Fruit fly (Drosophila melanogaster) whole organism, embryonic: Measurements from ENCODE around the gene Kaz-m1.

Experiments
- Adf1 ChIP-seq: fragments of 200-800 bp; sonication (Bioruptor generic); IDR thresholded peaks from 2 replicates; pipeline ENCODE4 v1.3.6; 2022; ENCODE audit warnings: missing biosample characterization, missing genetic modification characterization
- Antp ChIP-seq: fragments of 200-800 bp; sonication (Bioruptor generic); optimal IDR thresholded peaks from 3 replicates; lab custom pipeline; 2016; ENCODE audit warnings: missing biosample characterization, missing genetic modification characterization
- BEAF-32 ChIP-seq: fragments of 200-800 bp; sonication (Bioruptor generic); optimal IDR thresholded peaks from 3 replicates; lab custom pipeline; 2017; ENCODE audit warnings: missing biosample characterization, missing genetic modification characterization, mild to moderate bottlenecking, moderate library complexity, missing genetic modification reagents
- CG11696 ChIP-seq: fragments of 200-800 bp; sonication (Bioruptor generic); IDR thresholded peaks from 2 replicates; pipeline ENCODE4 v1.3.6; 2022; ENCODE audit warnings: missing biosample characterization, missing genetic modification characterization
- CG12391 ChIP-seq: fragments of 200-800 bp; sonication (Bioruptor generic); optimal IDR thresholded peaks from 3 replicates; lab custom pipeline; 2018; ENCODE audit warnings: missing biosample characterization, mild to moderate bottlenecking, missing genetic modification characterization, moderate library complexity
- CG14860 ChIP-seq: fragments of 200-800 bp; sonication (Bioruptor generic); IDR thresholded peaks from 3 replicates; pipeline ENCODE4 v1.3.6; 2022; ENCODE audit warnings: missing biosample characterization, missing genetic modification characterization; ENCODE audit not compliant: partially characterized antibody
- CG15514 ChIP-seq: fragments of 200-800 bp; sonication (Bioruptor generic); optimal IDR thresholded peaks from 3 replicates; lab custom pipeline; 2017; ENCODE audit warnings: missing biosample characterization, missing genetic modification characterization, mild to moderate bottlenecking, moderate library complexity, missing genetic modification reagents
- CG15601 ChIP-seq: fragments of 200-800 bp; sonication (Bioruptor generic); optimal IDR thresholded peaks from 3 replicates; lab custom pipeline; 2019; ENCODE audit warnings: missing biosample characterization, mild to moderate bottlenecking, missing genetic modification characterization, moderate library complexity
- CG17328 ChIP-seq: fragments of 200-800 bp; sonication (Bioruptor generic); IDR thresholded peaks from 2 replicates; pipeline ENCODE4 v1.3.6; 2022; ENCODE audit warnings: missing biosample characterization, missing genetic modification characterization
- CG17361 ChIP-seq: fragments of 200-800 bp; sonication (Bioruptor generic); IDR thresholded peaks from 3 replicates; pipeline ENCODE4 v1.3.6; 2022; ENCODE audit warnings: missing biosample characterization, missing genetic modification characterization
- CG18011 ChIP-seq: fragments of 200-800 bp; sonication (Bioruptor generic); optimal IDR thresholded peaks from 2 replicates; lab custom pipeline; 2017; ENCODE audit warnings: missing biosample characterization, missing genetic modification characterization, mild to moderate bottlenecking, moderate library complexity, missing genotype
- CG18262 ChIP-seq: fragments of 200-800 bp; optimal IDR thresholded peaks from 3 replicates; lab custom pipeline; 2019; ENCODE audit warnings: missing biosample characterization, mild to moderate bottlenecking, missing genetic modification characterization, moderate library complexity
- CG1832 ChIP-seq: fragments of 200-800 bp; sonication (Bioruptor generic); optimal IDR thresholded peaks from 2 replicates; lab custom pipeline; 2017; ENCODE audit warnings: missing biosample characterization, mild to moderate bottlenecking, missing genetic modification characterization, inconsistent platforms
- CG4617 ChIP-seq: fragments of 200-800 bp; sonication (Bioruptor generic); optimal IDR thresholded peaks from 3 replicates; lab custom pipeline; 2016; ENCODE audit warnings: missing biosample characterization, missing genetic modification characterization, borderline replicate concordance
- CG8281 ChIP-seq: fragments of 200-800 bp; sonication (Bioruptor generic); optimal IDR thresholded peaks from 2 replicates; lab custom pipeline; 2018; ENCODE audit warnings: missing biosample characterization, mild to moderate bottlenecking, missing genetic modification characterization, moderate library complexity
- CG8359 ChIP-seq: fragments of 200-800 bp; sonication (Bioruptor generic); optimal IDR thresholded peaks from 2 replicates; lab custom pipeline; 2017; ENCODE audit warnings: missing biosample characterization, mild to moderate bottlenecking, missing genetic modification characterization, borderline replicate concordance
- CG9932 ChIP-seq: fragments of 200-800 bp; sonication (Bioruptor generic); IDR thresholded peaks from 2 replicates; pipeline ENCODE4 v1.3.6; 2022; ENCODE audit warnings: missing biosample characterization, missing genetic modification characterization
- Dek ChIP-seq: fragments of 200-800 bp; sonication (Bioruptor generic); optimal IDR thresholded peaks from 3 replicates; lab custom pipeline; 2019; ENCODE audit warnings: missing biosample characterization, mild to moderate bottlenecking, missing genetic modification characterization, moderate library complexity
- Ets97D ChIP-seq: fragments of 200-800 bp; sonication (Bioruptor generic); optimal IDR thresholded peaks from 3 replicates; lab custom pipeline; 2016; ENCODE audit warnings: missing biosample characterization, missing genetic modification characterization
- HLH3B ChIP-seq: fragments of 200-800 bp; sonication (Bioruptor generic); IDR thresholded peaks from 2 replicates; pipeline ENCODE4 v1.3.6; 2022; ENCODE audit warnings: missing biosample characterization, missing genetic modification characterization
- HLH4C ChIP-seq: fragments of 200-800 bp; sonication (Bioruptor generic); IDR thresholded peaks from 3 replicates; pipeline ENCODE4 v1.3.6; 2022; ENCODE audit warnings: missing biosample characterization, missing genetic modification characterization; ENCODE audit not compliant: partially characterized antibody
- PHDP ChIP-seq: fragments of 200-800 bp; sonication (Bioruptor generic); optimal IDR thresholded peaks from 3 replicates; lab custom pipeline; 2018; ENCODE audit warnings: missing biosample characterization, mild to moderate bottlenecking, missing genetic modification characterization, moderate library complexity
- Side ChIP-seq: fragments of 200-800 bp; sonication (Bioruptor generic); optimal IDR thresholded peaks from 2 replicates; lab custom pipeline; 2016; ENCODE audit warnings: missing biosample characterization, missing genetic modification characterization
- Sox102F ChIP-seq: fragments of 200-800 bp; sonication (Bioruptor generic); optimal IDR thresholded peaks from 2 replicates; lab custom pipeline; 2018; ENCODE audit warnings: missing biosample characterization, mild to moderate bottlenecking, missing genetic modification characterization, moderate library complexity
- Spps ChIP-seq: fragments of 200-800 bp; sonication (Bioruptor generic); optimal IDR thresholded peaks from 2 replicates; lab custom pipeline; 2018; ENCODE audit warnings: missing biosample characterization, mild to moderate bottlenecking, missing genetic modification characterization
- Sry-β ChIP-seq: fragments of 200-800 bp; sonication (Bioruptor generic); optimal IDR thresholded peaks from 2 replicates; lab custom pipeline; 2018; ENCODE audit warnings: missing biosample characterization, mild to moderate bottlenecking, missing genetic modification characterization, moderate library complexity
- YL-1 ChIP-seq: fragments of 200-800 bp; sonication (Bioruptor generic); optimal IDR thresholded peaks from 3 replicates; lab custom pipeline; 2017; ENCODE audit warnings: missing biosample characterization, mild to moderate bottlenecking, missing genetic modification characterization
- ab ChIP-seq: fragments of 200-800 bp; sonication (Bioruptor generic); optimal IDR thresholded peaks from 2 replicates; lab custom pipeline; 2016; ENCODE audit warnings: missing biosample characterization, missing genetic modification characterization
- bbx ChIP-seq: fragments of 200-800 bp; sonication (Bioruptor generic); IDR thresholded peaks from 2 replicates; pipeline ENCODE4 v1.3.6; 2022; ENCODE audit warnings: missing biosample characterization, missing genetic modification characterization; ENCODE audit not compliant: partially characterized antibody
- bcd ChIP-seq: fragments of 200-800 bp; sonication (Bioruptor generic); optimal IDR thresholded peaks from 2 replicates; lab custom pipeline; 2017; ENCODE audit warnings: missing biosample characterization, mild to moderate bottlenecking, missing genetic modification characterization
- btn ChIP-seq: fragments of 200-800 bp; sonication (Bioruptor generic); optimal IDR thresholded peaks from 2 replicates; lab custom pipeline; 2016; ENCODE audit warnings: missing biosample characterization, missing genetic modification characterization
- ci ChIP-seq: fragments of 200-800 bp; sonication (Bioruptor generic); IDR thresholded peaks from 3 replicates; pipeline ENCODE4 v1.3.6; 2022; ENCODE audit warnings: missing biosample characterization, missing genetic modification characterization
- croc ChIP-seq: fragments of 200-800 bp; sonication (Bioruptor generic); conservative IDR thresholded peaks from 3 replicates; pipeline ENCODE4 v1.3.6; 2022; ENCODE audit warnings: missing biosample characterization, missing genetic modification characterization
- emc ChIP-seq: fragments of 200-800 bp; sonication (Bioruptor generic); optimal IDR thresholded peaks from 2 replicates; lab custom pipeline; 2016; ENCODE audit warnings: missing biosample characterization, missing genetic modification characterization
- eyg ChIP-seq: fragments of 200-800 bp; sonication (Bioruptor generic); optimal IDR thresholded peaks from 3 replicates; lab custom pipeline; 2016; ENCODE audit warnings: missing biosample characterization, missing genetic modification characterization
- fd64A ChIP-seq: fragments of 200-800 bp; sonication (Bioruptor generic); optimal IDR thresholded peaks from 3 replicates; lab custom pipeline; 2018; ENCODE audit warnings: missing biosample characterization, mild to moderate bottlenecking, missing genetic modification characterization
- gcm ChIP-seq: fragments of 200-800 bp; sonication (Bioruptor generic); optimal IDR thresholded peaks from 2 replicates; lab custom pipeline; 2019; ENCODE audit warnings: missing biosample characterization, mild to moderate bottlenecking, missing genetic modification characterization, moderate library complexity
- knrl ChIP-seq: fragments of 200-800 bp; sonication (Bioruptor generic); IDR thresholded peaks from 3 replicates; pipeline ENCODE4 v1.3.6; 2022; ENCODE audit warnings: missing biosample characterization, missing genetic modification characterization; ENCODE audit not compliant: partially characterized antibody
- lbe ChIP-seq: fragments of 200-800 bp; sonication (Bioruptor generic); optimal IDR thresholded peaks from 2 replicates; lab custom pipeline; 2016; ENCODE audit warnings: missing biosample characterization, mild to moderate bottlenecking, missing genetic modification characterization
- nmo ChIP-seq: fragments of 200-800 bp; sonication (Bioruptor generic); optimal IDR thresholded peaks from 2 replicates; lab custom pipeline; 2018; ENCODE audit warnings: missing biosample characterization, mild to moderate bottlenecking, missing genetic modification characterization, moderate library complexity
- org-1 ChIP-seq: fragments of 200-800 bp; sonication (Bioruptor generic); optimal IDR thresholded peaks from 2 replicates; lab custom pipeline; 2017; ENCODE audit warnings: missing biosample characterization, missing genetic modification characterization
- pb ChIP-seq: fragments of 200-800 bp; sonication (Bioruptor generic); optimal IDR thresholded peaks from 3 replicates; lab custom pipeline; 2016; ENCODE audit warnings: missing biosample characterization, missing genetic modification characterization
- pho ChIP-seq: fragments of 200-800 bp; sonication (Bioruptor generic); optimal IDR thresholded peaks from 2 replicates; lab custom pipeline; 2016; ENCODE audit warnings: missing biosample characterization, missing genetic modification characterization
- phol ChIP-seq: fragments of 200-800 bp; sonication (Bioruptor generic); optimal IDR thresholded peaks from 3 replicates; lab custom pipeline; 2018; ENCODE audit warnings: missing biosample characterization, mild to moderate bottlenecking, missing genetic modification characterization, moderate library complexity
- slbo ChIP-seq: fragments of 200-800 bp; sonication (Bioruptor generic); IDR thresholded peaks from 2 replicates; pipeline ENCODE4 v1.3.6; 2022; ENCODE audit warnings: missing biosample characterization, missing genetic modification characterization
- tap ChIP-seq: fragments of 200-800 bp; optimal IDR thresholded peaks from 3 replicates; lab custom pipeline; 2019; ENCODE audit warnings: missing biosample characterization, mild to moderate bottlenecking, missing genetic modification characterization, moderate library complexity
- tin ChIP-seq: fragments of 200-800 bp; sonication (Bioruptor generic); optimal IDR thresholded peaks from 3 replicates; lab custom pipeline; 2016; ENCODE audit warnings: missing biosample characterization, missing genetic modification characterization
- tio ChIP-seq: fragments of 200-800 bp; sonication (Bioruptor generic); optimal IDR thresholded peaks from 2 replicates; lab custom pipeline; 2017; ENCODE audit warnings: missing biosample characterization, missing genetic modification characterization, inconsistent platforms
- toy ChIP-seq: fragments of 200-800 bp; sonication (Bioruptor generic); IDR thresholded peaks from 2 replicates; pipeline ENCODE4 v1.3.6; 2022; ENCODE audit warnings: missing biosample characterization, missing genetic modification characterization

Gene Kaz-m1

DNA sequence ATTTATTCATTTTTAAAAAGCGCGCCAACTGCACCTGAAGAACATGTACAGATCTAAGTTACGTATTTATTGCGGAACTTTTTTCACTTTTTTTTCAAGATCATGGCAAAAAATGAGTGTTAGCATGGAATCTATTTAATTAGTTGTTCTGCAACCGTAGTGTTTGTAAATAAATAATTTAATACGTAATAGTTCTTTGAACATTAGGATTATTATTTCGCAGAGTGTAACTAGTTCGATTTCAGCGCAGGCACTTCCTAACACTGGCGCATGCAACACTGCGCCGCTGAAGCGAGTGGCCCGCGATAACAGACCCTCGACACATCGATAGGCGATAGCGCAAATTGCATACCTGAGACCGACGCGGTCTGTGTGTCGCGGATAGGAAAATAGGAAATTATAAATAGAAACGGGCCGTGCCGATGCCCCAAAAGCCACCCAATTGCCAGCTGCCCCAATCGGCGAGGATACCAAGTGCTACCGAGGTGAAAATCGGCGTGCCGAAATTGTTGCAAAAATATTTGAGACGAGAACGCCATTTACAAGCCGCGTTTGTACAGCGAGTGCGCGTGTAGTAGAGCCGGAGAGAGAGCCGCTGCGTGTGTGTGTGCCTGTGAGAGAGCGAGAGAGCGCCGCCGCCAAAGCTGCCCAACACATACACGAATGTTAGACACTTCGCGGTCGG lies 27.0 kb downstream of the Kaz-m1 start, which contains the start of gene gro (continued):
- TF ChIP-seq Ets97D (peak; percentile 97), CG4617 (peak; percentile 86), eyg (GFP tag; lab: Kevin White, UChicago) (no peak), pho (GFP tag; lab: Kevin White, UChicago) (peak; percentile 79), Spps (tag; lab: Kevin White, UChicago) (peak; percentile 30), HLH4C (GFP tag; lab: Robert Waterston, UW) (peak; percentile 85), CG17361 (GFP tag; lab: Robert Waterston, UW) (no peak), BEAF-32 (peak; percentile 74), phol (tag; lab: Kevin White, UChicago) (peak; percentile 83), toy (GFP tag; lab: Robert Waterston, UW) (no peak), croc (GFP tag; lab: Robert Waterston, UW) (peak; percentile 34; the same call in 2 of the 3 replicates), bbx (peak; percentile 85), CG1832 (GFP tag; lab: Kevin White, UChicago) (no peak), CG14860 (GFP tag; lab: Robert Waterston, UW) (peak; percentile 80), CG11696 (GFP tag; lab: Robert Waterston, UW) (no peak), Sox102F (peak; percentile 63), gcm (GFP tag; lab: Kevin White, UChicago) (no peak), tio (GFP tag; lab: Kevin White, UChicago) (peak; percentile 19), bcd (GFP tag; lab: Kevin White, UChicago) (peak; percentile 78), ci (GFP tag; lab: Robert Waterston, UW) (peak; percentile 86), lbe (GFP tag; lab: Kevin White, UChicago) (peak; percentile 49), btn (GFP tag; lab: Kevin White, UChicago) (peak; percentile 36), CG8281 (tag; lab: Kevin White, UChicago) (peak; percentile 18), CG9932 (peak; percentile 89), slbo (GFP tag; lab: Robert Waterston, UW) (peak; percentile 86), nmo (peak; percentile 74), CG8359 (no peak), fd64A (GFP tag; lab: Kevin White, UChicago) (no peak), ab (no peak), CG15514 (GFP tag; lab: Kevin White, UChicago) (peak; percentile 99), tap (tag; lab: Kevin White, UChicago) (no peak), CG18011 (GFP tag; lab: Kevin White, UChicago) (peak; percentile 43), Dek (peak; percentile 47), Antp (GFP tag; lab: Kevin White, UChicago) (peak; percentile 75), tin (GFP tag; lab: Kevin White, UChicago) (peak; percentile 75), HLH3B (GFP tag; lab: Robert Waterston, UW) (peak; percentile 69), Sry-β (peak; percentile 11), Adf1 (GFP tag; lab: Robert Waterston, UW) (peak; percentile 5; the same call in 1 of the 2 replicates), pb (GFP tag; lab: Kevin White, UChicago) (peak; percentile 53), emc (GFP tag; lab: Kevin White, UChicago) (peak; percentile 64), knrl (GFP tag; lab: Robert Waterston, UW) (peak; percentile 76), CG18262 (tag; lab: Kevin White, UChicago) (peak; percentile 51), Side (peak; percentile 69), CG12391 (tag; lab: Kevin White, UChicago) (peak; percentile 78), YL-1 (GFP tag; lab: Kevin White, UChicago) (peak; percentile 55), CG15601 (tag; lab: Kevin White, UChicago) (peak; percentile 47), org-1 (GFP tag; lab: Kevin White, UChicago) (no peak), CG17328 (GFP tag; lab: Robert Waterston, UW) (peak; percentile 51), PHDP (tag; lab: Kevin White, UChicago) (peak; percentile 21)
